Fruit fly (Drosophila melanogaster): ENCODE data around the gene Prp6.

The Prp6 gene

DNA sequence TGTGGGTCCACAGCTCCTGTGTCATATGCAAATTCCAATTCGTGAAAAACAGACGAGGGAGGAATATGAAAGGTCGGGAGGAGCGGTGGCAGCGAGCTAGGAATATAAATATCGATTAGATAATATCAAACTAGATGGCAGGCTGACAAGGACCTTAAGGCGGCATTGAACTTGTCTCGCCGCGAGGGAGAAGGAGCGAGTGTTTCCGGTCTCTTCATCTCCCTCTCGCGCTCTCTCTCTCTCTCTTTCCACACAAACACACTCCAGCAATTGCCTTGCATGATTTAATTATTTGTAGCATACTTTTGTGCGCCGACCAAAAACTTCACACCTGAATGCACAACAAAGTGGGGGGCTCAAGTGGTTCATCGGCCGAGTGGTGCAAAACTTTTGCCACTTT is 41.8 kb downstream of the Prp6 start (continued):
- TF ChIP-seq CG15514 (GFP tag; optimal IDR thresholded peaks at IDR 0.05) (no peak), CG31224 (GFP tag; IDR thresholded peaks at IDR 0.05) (no peak), dysf (GFP tag; IDR thresholded peaks at IDR 0.05) (0 out of 3 replicates have a peak, but pooled peaks have one; percentile 25), fru (optimal IDR thresholded peaks at IDR 0.05) (no peak), Pdp1 (GFP tag; optimal IDR thresholded peaks at IDR 0.05) (no peak), her (GFP tag; optimal IDR thresholded peaks at IDR 0.05) (no peak), maf-S (GFP tag; optimal IDR thresholded peaks at IDR 0.05) (no peak), CHES-1-like (GFP tag; optimal IDR thresholded peaks at IDR 0.05) (no peak), CG11093 (GFP tag; IDR thresholded peaks at IDR 0.05) (no peak), dm (GFP tag; optimal IDR thresholded peaks at IDR 0.05) (no peak), trem (tag; optimal IDR thresholded peaks at IDR 0.05) (no peak), CG11504 (tag; optimal IDR thresholded peaks at IDR 0.05) (no peak), Bgb (GFP tag; IDR thresholded peaks at IDR 0.05; ENCODE audit: partially characterized antibody) (no peak), CG17385 (GFP tag; optimal IDR thresholded peaks at IDR 0.05) (no peak), run (tag; optimal IDR thresholded peaks at IDR 0.05) (no peak), D19B (GFP tag; optimal IDR thresholded peaks at IDR 0.05) (no peak), CG5180 (GFP tag; optimal IDR thresholded peaks at IDR 0.05) (no peak), zfh2 (GFP tag; optimal IDR thresholded peaks at IDR 0.05) (no peak), CG32532 (GFP tag; IDR thresholded peaks at IDR 0.05) (peak; percentile 31; the same call in 1 of the 2 replicates), CG13894 (tag; optimal IDR thresholded peaks at IDR 0.05) (no peak), prd (optimal IDR thresholded peaks at IDR 0.05) (no peak), prd (GFP tag; IDR thresholded peaks at IDR 0.05) (0 out of 3 replicates have a peak, but pooled peaks have one; percentile 26), Rfx (GFP tag; IDR thresholded peaks at IDR 0.05) (peak; percentile 25; the same call in 1 of the 2 replicates), CG42726 (GFP tag; IDR thresholded peaks at IDR 0.05; ENCODE audit: partially characterized antibody) (no peak), Elba2 (GFP tag; optimal IDR thresholded peaks at IDR 0.05) (no peak), toy (GFP tag; IDR thresholded peaks at IDR 0.05) (no peak), kah (GFP tag; optimal IDR thresholded peaks at IDR 0.05) (no peak), CG12104 (GFP tag; optimal IDR thresholded peaks at IDR 0.05) (no peak), Drgx (GFP tag; IDR thresholded peaks at IDR 0.05) (no peak; the same call in 1 of the 2 replicates), sqz (GFP tag; optimal IDR thresholded peaks at IDR 0.05) (no peak), Hr51 (GFP tag; optimal IDR thresholded peaks at IDR 0.05) (no peak), slp2 (GFP tag; optimal IDR thresholded peaks at IDR 0.05) (no peak), CG6683 (GFP tag; optimal IDR thresholded peaks at IDR 0.05) (no peak), Ssrp (tag; optimal IDR thresholded peaks at IDR 0.05) (no peak), CG5953 (GFP tag; IDR thresholded peaks at IDR 0.05) (no peak), CG2129 (GFP tag; IDR thresholded peaks at IDR 0.05; ENCODE audit: partially characterized antibody) (no peak), CG10321 (GFP tag; IDR thresholded peaks at IDR 0.05) (peak; percentile 54; the same call in 1 of the 2 replicates), CG13296 (GFP tag; optimal IDR thresholded peaks at IDR 0.05) (no peak), Poxn (GFP tag; IDR thresholded peaks at IDR 0.05) (no peak), Doc3 (GFP tag; IDR thresholded peaks at IDR 0.05; ENCODE audit: partially characterized antibody) (no peak), tio (GFP tag; optimal IDR thresholded peaks at IDR 0.05) (no peak), CrebB (tag; optimal IDR thresholded peaks at IDR 0.05) (no peak), Tbp (GFP tag; optimal IDR thresholded peaks at IDR 0.05) (no peak), Vsx1 (GFP tag; optimal IDR thresholded peaks at IDR 0.05) (no peak), Xbp1 (GFP tag; optimal IDR thresholded peaks at IDR 0.05) (no peak), ac (GFP tag; optimal IDR thresholded peaks at IDR 0.05) (no peak), cg (GFP tag; optimal IDR thresholded peaks at IDR 0.05) (peak; percentile 18), crol (GFP tag; IDR thresholded peaks at IDR 0.05) (peak; percentile 28; the same call in 1 of the 2 replicates), ken (GFP tag; IDR thresholded peaks at IDR 0.05) (0 out of 3 replicates have a peak, but pooled peaks have one; percentile 8), CoRest (tag; optimal IDR thresholded peaks at IDR 0.05) (no peak), CG9817 (tag; optimal IDR thresholded peaks at IDR 0.05) (no peak)

Data from whole organism, embryonic.